Fruit fly (Drosophila melanogaster) whole organism, wandering third instar larva: ENCODE measurements around the gene CG31493.

Experiments
- Abd-B ChIP-seq: fragments of >200 bp; optimal IDR thresholded peaks from 2 replicates; lab custom pipeline; 2017; ENCODE audit warnings: missing biosample characterization, missing genetic modification characterization
- CG32264 ChIP-seq: fragments of 200-800 bp; sonication (Bioruptor generic); optimal IDR thresholded peaks from 2 replicates; lab custom pipeline; 2016; ENCODE audit warnings: missing biosample characterization, missing genetic modification characterization
- CG9705 ChIP-seq: fragments of 200-800 bp; sonication (Bioruptor generic); optimal IDR thresholded peaks from 2 replicates; lab custom pipeline; 2018; ENCODE audit warnings: missing biosample characterization, mild to moderate bottlenecking, missing genetic modification characterization
- CrebA ChIP-seq: fragments of 200-800 bp; sonication (Bioruptor generic); optimal IDR thresholded peaks from 2 replicates; lab custom pipeline; 2016; ENCODE audit warnings: missing biosample characterization, mild to moderate bottlenecking, missing genetic modification characterization, borderline replicate concordance
- Dfd ChIP-seq: fragments of >200 bp; optimal IDR thresholded peaks from 2 replicates; lab custom pipeline; 2017; ENCODE audit warnings: missing biosample characterization, missing genetic modification characterization
- Dif ChIP-seq: fragments of 200-275, 200-300 bp; sonication (Bioruptor generic); optimal IDR thresholded peaks from 2 replicates; lab custom pipeline; 2018; ENCODE audit warnings: missing biosample characterization, missing genetic modification characterization; ENCODE audit not compliant: partially characterized antibody
- GATAd ChIP-seq: sonication (Bioruptor generic); optimal IDR thresholded peaks from 2 replicates; lab custom pipeline; 2016; ENCODE audit warnings: missing biosample characterization, missing genetic modification characterization
- HLH106 ChIP-seq: fragments of 200-800 bp; optimal IDR thresholded peaks from 3 replicates; lab custom pipeline; 2019; ENCODE audit warnings: missing biosample characterization, mild to moderate bottlenecking, missing genetic modification characterization, moderate library complexity
- Hnf4 ChIP-seq: fragments of 200-800 bp; sonication (Bioruptor generic); optimal IDR thresholded peaks from 2 replicates; lab custom pipeline; 2016; ENCODE audit warnings: missing biosample characterization, mild to moderate bottlenecking, missing genetic modification characterization
- Hr78 ChIP-seq: fragments of >200 bp; optimal IDR thresholded peaks from 2 replicates; lab custom pipeline; 2017; ENCODE audit warnings: missing biosample characterization, missing genetic modification characterization
- Hr83 ChIP-seq: fragments of 200-300 bp; sonication (Bioruptor generic); optimal IDR thresholded peaks from 2 replicates; lab custom pipeline; 2016; ENCODE audit warnings: missing biosample characterization, mild to moderate bottlenecking, missing genetic modification characterization, moderate library complexity; ENCODE audit not compliant: poor library complexity, severe bottlenecking
- Jra ChIP-seq: sonication (Bioruptor generic); optimal IDR thresholded peaks from 2 replicates; lab custom pipeline; 2016; ENCODE audit warnings: missing biosample characterization, missing genetic modification characterization
- Mio ChIP-seq: sonication (Bioruptor generic); optimal IDR thresholded peaks from 2 replicates; lab custom pipeline; 2016; ENCODE audit warnings: missing biosample characterization, missing genetic modification characterization
- Myc ChIP-seq: fragments of >200 bp; optimal IDR thresholded peaks from 2 replicates; lab custom pipeline; 2017
- N ChIP-seq: fragments of >200 bp; optimal IDR thresholded peaks from 2 replicates; lab custom pipeline; 2018; ENCODE audit warnings: missing biosample characterization, missing external identifiers, missing genetic modification characterization
- OdsH ChIP-seq: fragments of 200-800 bp; sonication (Bioruptor generic); optimal IDR thresholded peaks from 2 replicates; lab custom pipeline; 2016; ENCODE audit warnings: missing biosample characterization, mild to moderate bottlenecking, missing genetic modification characterization
- Rel ChIP-seq, 2 experiments: fragments of 200-800 bp; sonication (Bioruptor generic) in 1 of 2; optimal IDR thresholded peaks; 2 replicates in 1 of 2; 3 replicates in 1 of 2; lab custom pipeline; 2016 to 2019; ENCODE audit warnings: mild to moderate bottlenecking in 2 of 2, missing biosample characterization in 2 of 2, missing genetic modification characterization in 2 of 2, moderate library complexity in 1 of 2
- Sp1 ChIP-seq: fragments of 200-800 bp; sonication (Bioruptor generic); optimal IDR thresholded peaks from 3 replicates; lab custom pipeline; 2019; ENCODE audit warnings: missing biosample characterization, mild to moderate bottlenecking, missing genetic modification characterization, moderate library complexity
- Vsx2 ChIP-seq: fragments of 200-300, 225-300 bp; sonication (Bioruptor generic); optimal IDR thresholded peaks from 2 replicates; lab custom pipeline; 2018; ENCODE audit warnings: missing biosample characterization, missing genetic modification characterization; ENCODE audit not compliant: partially characterized antibody
- br ChIP-seq: fragments of 200-800 bp; sonication (Bioruptor generic); optimal IDR thresholded peaks from 2 replicates; lab custom pipeline; 2016; ENCODE audit warnings: missing biosample characterization, missing genetic modification characterization
- brk ChIP-seq: fragments of 200-800 bp; sonication (Bioruptor generic); optimal IDR thresholded peaks from 2 replicates; lab custom pipeline; 2016; ENCODE audit warnings: missing biosample characterization, mild to moderate bottlenecking, missing genetic modification characterization
- dl ChIP-seq, 2 experiments: fragments of 175-275, 200-275 bp in 1 of 2; fragments of 200-275 bp in 1 of 2; sonication (Bioruptor generic); optimal IDR thresholded peaks; lab custom pipeline; 2018; ENCODE audit warnings: mild to moderate bottlenecking in 2 of 2, missing biosample characterization in 2 of 2, missing genetic modification characterization in 2 of 2, moderate library complexity in 2 of 2; ENCODE audit not compliant: partially characterized antibody in 2 of 2, insufficient read depth in 1 of 2
- dmrt93B ChIP-seq: fragments of 200-800 bp; sonication (Bioruptor generic); optimal IDR thresholded peaks from 2 replicates; lab custom pipeline; 2018; ENCODE audit warnings: missing biosample characterization, mild to moderate bottlenecking, missing genetic modification characterization
- dsf ChIP-seq: sonication (Bioruptor generic); optimal IDR thresholded peaks from 2 replicates; lab custom pipeline; 2016; ENCODE audit warnings: missing biosample characterization, missing genetic modification characterization, borderline replicate concordance
- ey ChIP-seq: fragments of 200-800 bp; sonication (Bioruptor generic); optimal IDR thresholded peaks from 2 replicates; lab custom pipeline; 2016; ENCODE audit warnings: missing biosample characterization, missing genetic modification characterization
- foxo ChIP-seq, 2 experiments: fragments of 200-800 bp; sonication (Bioruptor generic); optimal IDR thresholded peaks; 2 replicates in 1 of 2; 3 replicates in 1 of 2; lab custom pipeline; 2016 to 2017; ENCODE audit warnings: missing biosample characterization in 2 of 2, missing genetic modification characterization in 2 of 2
- fru ChIP-seq: fragments of 200-800 bp; sonication (Bioruptor generic); optimal IDR thresholded peaks from 3 replicates; lab custom pipeline; 2016; ENCODE audit warnings: missing biosample characterization, mild to moderate bottlenecking, missing genetic modification characterization
- h ChIP-seq: fragments of 200-800 bp; sonication (Bioruptor generic); optimal IDR thresholded peaks from 3 replicates; lab custom pipeline; 2016; ENCODE audit warnings: missing biosample characterization, mild to moderate bottlenecking, missing genetic modification characterization
- jim ChIP-seq: fragments of 175-275, 200-325 bp; sonication (Bioruptor generic); optimal IDR thresholded peaks from 2 replicates; lab custom pipeline; 2016; ENCODE audit warnings: missing biosample characterization, mild to moderate bottlenecking, missing genetic modification characterization
- lola ChIP-seq: fragments of >200 bp; optimal IDR thresholded peaks from 2 replicates; lab custom pipeline; 2017; ENCODE audit warnings: missing biosample characterization, missing genetic modification characterization
- pan ChIP-seq: fragments of >200 bp; optimal IDR thresholded peaks from 2 replicates; lab custom pipeline; 2017
- psq ChIP-seq: fragments of 200-800 bp; sonication (Bioruptor generic); optimal IDR thresholded peaks from 3 replicates; lab custom pipeline; 2017; ENCODE audit warnings: missing biosample characterization, mild to moderate bottlenecking, missing genetic modification characterization, moderate library complexity
- rgr ChIP-seq: fragments of 200-800 bp; sonication (Bioruptor generic); optimal IDR thresholded peaks from 3 replicates; lab custom pipeline; 2016; ENCODE audit warnings: missing biosample characterization, mild to moderate bottlenecking, missing genetic modification characterization
- sage ChIP-seq: fragments of 200-800 bp; sonication (Bioruptor generic); optimal IDR thresholded peaks from 2 replicates; lab custom pipeline; 2016; ENCODE audit warnings: missing biosample characterization, mild to moderate bottlenecking, missing genetic modification characterization
- sv ChIP-seq: fragments of 200-800 bp; sonication (Bioruptor generic); optimal IDR thresholded peaks from 3 replicates; lab custom pipeline; 2016; ENCODE audit warnings: missing biosample characterization, missing genetic modification characterization
- tai ChIP-seq: sonication (Bioruptor generic); optimal IDR thresholded peaks from 2 replicates; lab custom pipeline; 2016; ENCODE audit warnings: missing biosample characterization, missing genetic modification characterization
- usp ChIP-seq: fragments of >200 bp; optimal IDR thresholded peaks from 2 replicates; lab custom pipeline; 2017; ENCODE audit warnings: missing biosample characterization, missing genetic modification characterization
- woc ChIP-seq: sonication (Bioruptor generic); optimal IDR thresholded peaks from 2 replicates; lab custom pipeline; 2016; ENCODE audit warnings: missing biosample characterization, mild to moderate bottlenecking, missing genetic modification characterization

Gene CG31493

dm6 chr3R:7108589-7109312, 22.6 kb upstream of the CG31493 start:
- no peak for TF ChIP-seq usp (GFP tag; lab: Kevin White, UChicago)
- TF ChIP-seq N (GFP tag; lab: Kevin White, UChicago), result no peak
- TF ChIP-seq Hr83 (GFP tag; lab: Kevin White, UChicago), result no peak
- peak; percentile 96 for TF ChIP-seq fru (GFP tag; lab: Kevin White, UChicago)
- TF ChIP-seq Myc (lab: Kevin White, UChicago), result no peak
- TF ChIP-seq CG32264 (GFP tag; lab: Kevin White, UChicago), result peak; percentile 81
- TF ChIP-seq foxo (GFP tag; optimal IDR thresholded peaks at IDR 0.05; lab: Kevin White, UChicago), result peak in 1 of 2 experiments; percentile 97
- peak; percentile 91 for TF ChIP-seq CG9705 (GFP tag; lab: Kevin White, UChicago)
- TF ChIP-seq woc, result peak; percentile 96
- TF ChIP-seq Rel (GFP tag; optimal IDR thresholded peaks at IDR 0.05; lab: Kevin White, UChicago), result no peak
- peak; percentile 73 for TF ChIP-seq Rel (tag; optimal IDR thresholded peaks at IDR 0.05; lab: Kevin White, UChicago)
- TF ChIP-seq Sp1 (GFP tag; lab: Kevin White, UChicago), result peak; percentile 91
- peak; percentile 98 for TF ChIP-seq HLH106 (tag; lab: Kevin White, UChicago)
- TF ChIP-seq Abd-B (GFP tag; lab: Kevin White, UChicago), result no peak
- no peak for TF ChIP-seq lola (GFP tag; lab: Kevin White, UChicago)
- TF ChIP-seq h (GFP tag; lab: Kevin White, UChicago), result peak; percentile 97
- peak; percentile 54 for TF ChIP-seq sage (GFP tag; lab: Kevin White, UChicago)
- TF ChIP-seq Vsx2, result no peak
- TF ChIP-seq ey (GFP tag; lab: Kevin White, UChicago), result peak; percentile 96
- TF ChIP-seq pan (lab: Kevin White, UChicago), result no peak
- peak; percentile 41 for TF ChIP-seq CrebA
- peak in 1 of 2 experiments; percentile 18 for TF ChIP-seq dl (GFP tag; optimal IDR thresholded peaks at IDR 0.05; lab: Kevin White, UChicago; ENCODE audit: insufficient read depth in 1 of 2, partially characterized antibody in 2 of 2)
- TF ChIP-seq dmrt93B (GFP tag; lab: Kevin White, UChicago), result peak; percentile 94
- TF ChIP-seq jim, result peak; percentile 59
- TF ChIP-seq Hnf4, result peak; percentile 94
- peak; percentile 91 for TF ChIP-seq brk
- peak; percentile 91 for TF ChIP-seq sv (GFP tag; lab: Kevin White, UChicago)
- peak; percentile 96 for TF ChIP-seq rgr (GFP tag; lab: Kevin White, UChicago)
- peak; percentile 78 for TF ChIP-seq GATAd
- TF ChIP-seq psq (GFP tag; lab: Kevin White, UChicago), result peak; percentile 92
- TF ChIP-seq Hr78 (GFP tag; lab: Kevin White, UChicago), result no peak
- peak; percentile 98 for TF ChIP-seq OdsH (GFP tag; lab: Kevin White, UChicago)
- TF ChIP-seq Mio (GFP tag; lab: Kevin White, UChicago), result no peak
- no peak for TF ChIP-seq Dfd (GFP tag; lab: Kevin White, UChicago)
- TF ChIP-seq br (GFP tag; lab: Kevin White, UChicago), result peak; percentile 92
- peak; percentile 74 for TF ChIP-seq dsf
- TF ChIP-seq Jra (GFP tag; lab: Kevin White, UChicago), result peak; percentile 94
- TF ChIP-seq Dif (GFP tag; lab: Kevin White, UChicago), result no peak
- TF ChIP-seq tai (GFP tag; lab: Kevin White, UChicago), result no peak

DNA sequence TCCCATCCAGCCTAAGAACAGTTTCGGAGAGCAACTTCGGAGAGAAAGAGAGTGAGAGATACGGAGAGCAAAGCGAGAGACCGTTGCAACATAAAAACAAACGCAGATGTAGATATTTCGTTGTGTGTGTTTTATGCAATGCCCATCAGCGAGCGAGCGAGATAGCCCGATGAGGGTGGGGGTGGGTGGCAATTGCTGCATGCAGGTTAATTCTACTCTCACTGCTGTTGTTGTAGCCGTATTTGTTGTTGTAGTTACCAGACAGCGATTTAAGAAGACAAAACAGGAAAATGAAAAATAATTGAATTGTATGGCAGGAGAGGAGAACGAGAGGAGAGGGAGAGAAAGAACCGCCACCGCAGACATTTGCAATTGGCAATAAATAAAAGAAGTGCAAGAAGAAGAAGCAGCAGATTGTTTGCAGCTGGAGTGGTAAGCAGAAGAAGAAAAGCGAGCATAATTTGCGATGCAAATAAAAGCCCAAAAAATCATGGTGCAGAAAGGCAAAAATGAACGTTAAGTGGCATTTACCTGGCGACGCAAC, 21.5 kb upstream of the CG31493 start:
- peak; percentile 59 to 66 for TF ChIP-seq dl (GFP tag; optimal IDR thresholded peaks at IDR 0.05; lab: Kevin White, UChicago; ENCODE audit: insufficient read depth in 1 of 2, partially characterized antibody in 2 of 2)
- TF ChIP-seq psq (GFP tag; lab: Kevin White, UChicago), result peak; percentile 52
- no peak for TF ChIP-seq Abd-B (GFP tag; lab: Kevin White, UChicago)
- peak; percentile 81 for TF ChIP-seq Dif (GFP tag; lab: Kevin White, UChicago)
- TF ChIP-seq HLH106 (tag; lab: Kevin White, UChicago), result no peak
